Fruit fly (Drosophila melanogaster) S2 (cell line): Measurements from ENCODE around the gene Edg78E.

Experiments
- CG8478 ChIP-seq: fragments of >200 bp; optimal IDR thresholded peaks from 2 replicates; lab custom pipeline; 2018
- CTCF ChIP-seq, 2 experiments: fragments of >200 bp; optimal IDR thresholded peaks; 2 replicates each; lab custom pipeline; 2018

Gene Edg78E

dm6 chr3L:21261403-21262164 is 36.0 kb downstream of the Edg78E start:
- no peak for TF ChIP-seq CTCF (optimal IDR thresholded peaks at IDR 0.05; lab: Kevin White, UChicago)
- no peak for TF ChIP-seq CG8478 (lab: Kevin White, UChicago)

dm6 chr3L:21259257-21259656 is 38.3 kb downstream of the Edg78E start:
- TF ChIP-seq CTCF (optimal IDR thresholded peaks at IDR 0.05; lab: Kevin White, UChicago): no peak

dm6 chr3L:21257731-21258130 is 39.9 kb downstream of the Edg78E start, which contains the start of gene CG43218:
Gene CG43218, plus strand, starts transcription at chr3L:21258020.
- no peak for TF ChIP-seq CG8478 (lab: Kevin White, UChicago)
- no peak for TF ChIP-seq CTCF (optimal IDR thresholded peaks at IDR 0.05; lab: Kevin White, UChicago)

- no peak for TF ChIP-seq CG8478 (lab: Kevin White, UChicago)
- TF ChIP-seq CTCF (optimal IDR thresholded peaks at IDR 0.05; lab: Kevin White, UChicago): no peak
Observed at dm6 chr3L:21256062-21257023, 41.3 kb downstream of the Edg78E start.

dm6 chr3L:21254524-21254972 is 43.1 kb downstream of the Edg78E start:
- TF ChIP-seq CTCF (optimal IDR thresholded peaks at IDR 0.05; lab: Kevin White, UChicago) (no peak), CG8478 (lab: Kevin White, UChicago) (no peak)

dm6 chr3L:21253761-21254523 is 43.7 kb downstream of the Edg78E start:
- no peak for TF ChIP-seq CG8478 (lab: Kevin White, UChicago)
- TF ChIP-seq CTCF (optimal IDR thresholded peaks at IDR 0.05; lab: Kevin White, UChicago): no peak

- TF ChIP-seq CTCF (optimal IDR thresholded peaks at IDR 0.05; lab: Kevin White, UChicago) (no peak), CG8478 (lab: Kevin White, UChicago) (no peak)
Observed at dm6 chr3L:21252932-21253760, 44.5 kb downstream of the Edg78E start.

- TF ChIP-seq CG8478 (lab: Kevin White, UChicago): no peak
- no peak for TF ChIP-seq CTCF (optimal IDR thresholded peaks at IDR 0.05; lab: Kevin White, UChicago)
Observed at dm6 chr3L:21252525-21252924, 45.1 kb downstream of the Edg78E start.

dm6 chr3L:21251381-21251780 is 46.2 kb downstream of the Edg78E start:
- TF ChIP-seq CG8478 (lab: Kevin White, UChicago) (no peak), CTCF (optimal IDR thresholded peaks at IDR 0.05; lab: Kevin White, UChicago) (no peak)
